Worm (Caenorhabditis elegans) whole organism, L4/young adult: Measurements from ENCODE around the gene fbxa-120.

Experiments
- W03F9.2 ChIP-seq: fragments of 150-350 bp; optimal IDR thresholded peaks from 2 replicates; lab custom pipeline; 2014; ENCODE audit warnings: missing biosample characterization, missing genetic modification characterization
- dao-5 ChIP-seq: sonication (generic microtip); optimal IDR thresholded peaks from 2 replicates; lab custom pipeline; 2016; ENCODE audit warnings: missing genotype, missing genetic modification characterization, moderate library complexity, missing compliant biosample characterization
- him-1 ChIP-seq: sonication (generic microtip); optimal IDR thresholded peaks from 2 replicates; lab custom pipeline; 2016; ENCODE audit warnings: missing genotype, missing genetic modification reagents, missing genetic modification characterization, missing compliant biosample characterization

DNA sequence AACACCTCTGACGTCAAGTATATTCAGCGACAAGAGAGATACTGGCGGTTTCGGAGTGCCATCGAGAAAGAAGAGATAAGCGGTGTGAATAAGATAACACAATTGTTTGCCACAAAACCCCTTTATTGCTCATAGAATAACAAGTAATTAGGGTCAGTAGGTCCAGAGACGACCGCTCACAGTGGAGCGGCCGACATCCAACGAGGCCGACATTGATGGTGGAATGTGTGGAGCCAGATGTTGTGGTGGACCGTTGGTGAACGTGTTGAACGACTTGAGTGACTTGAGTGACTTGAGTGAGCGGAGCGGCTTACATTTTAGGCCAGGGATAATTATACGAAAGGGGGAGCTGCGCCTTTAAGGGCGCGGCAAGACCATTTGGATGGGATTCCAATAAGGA, 1.8 kb upstream of the fbxa-120 start:
- TF ChIP-seq dao-5 (tag; lab: Kevin White, UChicago) (no peak), W03F9.2 (tag; lab: Kevin White, UChicago) (no peak), him-1 (tag; lab: Kevin White, UChicago) (no peak)
